Worm (Caenorhabditis elegans) whole organism, L1 larva: Measurements from ENCODE around the gene Y110A2AL.4.

ENCODE experiments used
- F16B12.6 ChIP-seq: fragments of 150-350 bp; optimal IDR thresholded peaks from 2 replicates; lab custom pipeline; 2014; ENCODE audit warnings: missing biosample characterization, missing genetic modification characterization
- Y116A8C.19 ChIP-seq: sonication (generic microtip); optimal IDR thresholded peaks from 2 replicates; lab custom pipeline; 2016; ENCODE audit warnings: missing compliant biosample characterization, missing genetic modification characterization, borderline replicate concordance
- aha-1 ChIP-seq: fragments of 150-350 bp; optimal IDR thresholded peaks from 2 replicates; lab custom pipeline; 2014; ENCODE audit warnings: missing biosample characterization, missing genetic modification characterization
- ceh-63 ChIP-seq: fragments of 200-800 bp; sonication (Bioruptor generic); optimal IDR thresholded peaks from 2 replicates; lab custom pipeline; 2018; ENCODE audit warnings: mild to moderate bottlenecking, missing genetic modification characterization, missing compliant biosample characterization
- ceh-8 ChIP-seq: fragments of 200-800 bp; sonication (Bioruptor generic); optimal IDR thresholded peaks from 2 replicates; lab custom pipeline; 2018; ENCODE audit warnings: mild to moderate bottlenecking, missing genetic modification characterization, moderate library complexity, missing compliant biosample characterization
- ceh-88 ChIP-seq: fragments of 200-800 bp; sonication (Bioruptor generic); IDR thresholded peaks from 2 replicates; pipeline ENCODE4 v1.3.6; 2022; ENCODE audit warnings: missing genetic modification characterization, missing compliant biosample characterization
- ceh-90 ChIP-seq: sonication (generic microtip); optimal IDR thresholded peaks from 2 replicates; lab custom pipeline; 2016; ENCODE audit warnings: missing genetic modification characterization, missing compliant biosample characterization
- egl-13 ChIP-seq: sonication (generic microtip); optimal IDR thresholded peaks from 2 replicates; lab custom pipeline; 2016; ENCODE audit warnings: missing genotype, missing genetic modification reagents, missing genetic modification characterization, missing compliant biosample characterization
- elt-2 ChIP-seq: sonication (generic microtip); optimal IDR thresholded peaks from 2 replicates; lab custom pipeline; 2016; ENCODE audit warnings: missing genetic modification characterization, mild to moderate bottlenecking, inconsistent platforms, missing compliant biosample characterization, missing genetic modification reagents
- elt-3 ChIP-seq, 6 experiments: fragments of 150-350 bp in 1 of 6; sonication (generic microtip); optimal IDR thresholded peaks; 2 replicates each; lab custom pipeline; 2017 to 2018; ENCODE audit warnings: missing biosample characterization in 6 of 6, missing genetic modification characterization in 6 of 6, inconsistent platforms in 1 of 6
- ets-5 ChIP-seq: fragments of 200-800 bp; sonication (Bioruptor generic); IDR thresholded peaks from 2 replicates; pipeline ENCODE4 v1.3.6; 2022; ENCODE audit warnings: missing genetic modification characterization, missing compliant biosample characterization
- hlh-4 ChIP-seq: sonication (generic microtip); optimal IDR thresholded peaks from 2 replicates; lab custom pipeline; 2016; ENCODE audit warnings: mild to moderate bottlenecking, missing genetic modification characterization, missing compliant biosample characterization
- lin-14 ChIP-seq: fragments of 200-800 bp; sonication (Bioruptor generic); optimal IDR thresholded peaks from 2 replicates; lab custom pipeline; 2018; ENCODE audit warnings: mild to moderate bottlenecking, missing genetic modification characterization, moderate library complexity, missing compliant biosample characterization
- lin-39 ChIP-seq: fragments of 150-350 bp; optimal IDR thresholded peaks from 2 replicates; lab custom pipeline; 2014; ENCODE audit warnings: missing biosample characterization, missing genetic modification reagents, missing genetic modification characterization
- lsy-2 ChIP-seq, 2 experiments: fragments of 150-350 bp; optimal IDR thresholded peaks; 2 replicates each; lab custom pipeline; 2014; ENCODE audit warnings: missing biosample characterization in 2 of 2, missing genetic modification characterization in 2 of 2
- mab-9 ChIP-seq: fragments of 200-800 bp; sonication (Bioruptor generic); IDR thresholded peaks from 2 replicates; pipeline ENCODE4 v1.3.6; 2022; ENCODE audit warnings: missing genetic modification reagents, missing genetic modification characterization, missing compliant biosample characterization
- mdl-1 ChIP-seq, 2 experiments: fragments of 150-350 bp; optimal IDR thresholded peaks; 2 replicates each; lab custom pipeline; 2014 to 2017; ENCODE audit warnings: missing biosample characterization in 2 of 2, missing genetic modification characterization in 2 of 2, inconsistent platforms in 1 of 2
- nhr-19 ChIP-seq: fragments of 200-800 bp; sonication (Bioruptor generic); conservative IDR thresholded peaks from 2 replicates; pipeline ENCODE4 v1.3.6; 2022; ENCODE audit warnings: missing genetic modification characterization, missing compliant biosample characterization
- nhr-20 ChIP-seq: sonication (generic microtip); optimal IDR thresholded peaks from 2 replicates; lab custom pipeline; 2016; ENCODE audit warnings: mild to moderate bottlenecking, missing genetic modification characterization, missing compliant biosample characterization
- nhr-28 ChIP-seq: fragments of 150-350 bp; optimal IDR thresholded peaks from 2 replicates; lab custom pipeline; 2014; ENCODE audit warnings: missing biosample characterization, missing genetic modification characterization
- nhr-47 ChIP-seq: sonication (generic microtip); optimal IDR thresholded peaks from 2 replicates; lab custom pipeline; 2016; ENCODE audit warnings: mild to moderate bottlenecking, missing genetic modification characterization, moderate library complexity, missing compliant biosample characterization
- nhr-71 ChIP-seq: sonication (generic microtip); optimal IDR thresholded peaks from 2 replicates; lab custom pipeline; 2016; ENCODE audit warnings: mild to moderate bottlenecking, missing genetic modification characterization, moderate library complexity, missing compliant biosample characterization
- nhr-76 ChIP-seq: sonication (generic microtip); optimal IDR thresholded peaks from 2 replicates; lab custom pipeline; 2017; ENCODE audit warnings: missing biosample characterization, missing genetic modification characterization
- nhr-84 ChIP-seq: sonication (generic microtip); optimal IDR thresholded peaks from 2 replicates; lab custom pipeline; 2017; ENCODE audit warnings: missing biosample characterization, missing genetic modification characterization
- nhr-85 ChIP-seq: sonication (generic microtip); peaks from one replicate; lab custom pipeline; 2016; ENCODE audit warnings: missing genetic modification characterization, inconsistent platforms, missing compliant biosample characterization
- nhr-90 ChIP-seq: sonication (generic microtip); optimal IDR thresholded peaks from 2 replicates; lab custom pipeline; 2016; ENCODE audit warnings: mild to moderate bottlenecking, missing genetic modification characterization, missing compliant biosample characterization; ENCODE audit not compliant: poor library complexity
- pax-3 ChIP-seq: fragments of 200-800 bp; sonication (Bioruptor generic); optimal IDR thresholded peaks from 2 replicates; lab custom pipeline; 2018; ENCODE audit warnings: mild to moderate bottlenecking, missing genetic modification characterization, moderate library complexity, missing compliant biosample characterization
- sox-4 ChIP-seq: sonication (generic microtip); optimal IDR thresholded peaks from 2 replicates; lab custom pipeline; 2016; ENCODE audit warnings: missing genetic modification characterization, missing compliant biosample characterization
- tbx-2 ChIP-seq: sonication (generic microtip); optimal IDR thresholded peaks from 2 replicates; lab custom pipeline; 2016; ENCODE audit warnings: missing genetic modification characterization, missing compliant biosample characterization
- tlp-1 ChIP-seq: fragments of 150-350 bp; optimal IDR thresholded peaks from 2 replicates; lab custom pipeline; 2014; ENCODE audit warnings: missing biosample characterization, missing genetic modification characterization
- unc-62 ChIP-seq: fragments of 150-350 bp; optimal IDR thresholded peaks from 2 replicates; lab custom pipeline; 2014; ENCODE audit warnings: missing biosample characterization, missing genetic modification reagents, missing genetic modification characterization
- unc-86 ChIP-seq: sonication (generic microtip); optimal IDR thresholded peaks from 2 replicates; lab custom pipeline; 2016; ENCODE audit warnings: missing genetic modification characterization, missing compliant biosample characterization
- unc-98 ChIP-seq: fragments of 200-800 bp; sonication (Bioruptor generic); IDR thresholded peaks from 2 replicates; pipeline ENCODE4 v1.3.6; 2022; ENCODE audit warnings: missing genetic modification characterization, missing compliant biosample characterization
- vab-15 ChIP-seq: sonication (generic microtip); optimal IDR thresholded peaks from 2 replicates; lab custom pipeline; 2017; ENCODE audit warnings: missing genotype, mild to moderate bottlenecking, missing genetic modification characterization, missing compliant biosample characterization
- xbp-1 ChIP-seq: sonication (generic microtip); optimal IDR thresholded peaks from 2 replicates; lab custom pipeline; 2016; ENCODE audit warnings: missing genetic modification characterization, missing compliant biosample characterization
- zip-4 ChIP-seq: fragments of 200-800 bp; sonication (Bioruptor generic); optimal IDR thresholded peaks from 2 replicates; lab custom pipeline; 2018; ENCODE audit warnings: mild to moderate bottlenecking, missing genetic modification characterization, moderate library complexity, missing compliant biosample characterization
- ztf-11 ChIP-seq, 2 experiments: sonication (generic microtip); optimal IDR thresholded peaks; 2 replicates each; lab custom pipeline; 2016 to 2017; ENCODE audit warnings: missing genetic modification characterization in 2 of 2, missing biosample characterization in 1 of 2, missing compliant biosample characterization in 1 of 2
- ztf-4 ChIP-seq: fragments of 150-350 bp; optimal IDR thresholded peaks from 2 replicates; lab custom pipeline; 2014; ENCODE audit warnings: missing biosample characterization, missing genetic modification characterization

Gene Y110A2AL.4

ce11 chrII:2836853-2837252, 2.3 kb upstream of the Y110A2AL.4 start, which contains the start of gene K12H6.7:
TSS of gene K12H6.7 (minus strand) at chrII:2836953.
- no peak for TF ChIP-seq lin-39 (tag; lab: Kevin White, UChicago)
- TF ChIP-seq zip-4 (GFP tag; lab: Kevin White, UChicago), result no peak
- no peak for TF ChIP-seq ets-5 (GFP tag; lab: Robert Waterston, UW)
- no peak for TF ChIP-seq nhr-71
- TF ChIP-seq F16B12.6 (tag; lab: Kevin White, UChicago), result no peak
- no peak for TF ChIP-seq nhr-28 (tag; lab: Kevin White, UChicago)
- TF ChIP-seq nhr-47 (tag; lab: Kevin White, UChicago), result no peak
- no peak for TF ChIP-seq elt-2 (tag; lab: Kevin White, UChicago)
- TF ChIP-seq hlh-4, result no peak
- no peak for TF ChIP-seq nhr-84 (tag; lab: Kevin White, UChicago)
- TF ChIP-seq, all 84 proteins: peak for 0

- TF ChIP-seq unc-98, result no peak
- TF ChIP-seq nhr-20 (tag; lab: Kevin White, UChicago), result no peak
- no peak for TF ChIP-seq nhr-85 (tag; lab: Kevin White, UChicago)
- no peak for TF ChIP-seq lin-14 (GFP tag; lab: Kevin White, UChicago)
- TF ChIP-seq nhr-76 (tag; lab: Kevin White, UChicago), result no peak
- TF ChIP-seq vab-15 (tag; lab: Kevin White, UChicago), result no peak
- TF ChIP-seq lin-39 (tag; lab: Kevin White, UChicago), result no peak
- no peak for TF ChIP-seq zip-4 (GFP tag; lab: Kevin White, UChicago)
- no peak for TF ChIP-seq pax-3 (tag; lab: Kevin White, UChicago)
- TF ChIP-seq unc-62 (GFP tag; lab: Kevin White, UChicago), result no peak
- TF ChIP-seq Y116A8C.19, result no peak
- no peak for TF ChIP-seq ceh-88 (GFP tag; lab: Robert Waterston, UW)
- TF ChIP-seq tlp-1 (tag; lab: Kevin White, UChicago), result no peak
- TF ChIP-seq sox-4 (tag; lab: Kevin White, UChicago), result no peak
- TF ChIP-seq egl-13 (tag; lab: Kevin White, UChicago), result no peak
Measured at ce11 chrII:2841529-2841928, 2.4 kb downstream of the Y110A2AL.4 start, which contains the start of gene Y110A2AL.6. TSS of gene Y110A2AL.6 (minus strand) at chrII:2841629.

- TF ChIP-seq lin-39 (tag; lab: Kevin White, UChicago), result no peak
- TF ChIP-seq tbx-2, result no peak
- TF ChIP-seq ceh-90 (tag; lab: Kevin White, UChicago), result no peak
- TF ChIP-seq xbp-1 (tag; lab: Kevin White, UChicago), result no peak
- no peak for TF ChIP-seq ztf-11 (tag; optimal IDR thresholded peaks at IDR 0.05; lab: Kevin White, UChicago)
- TF ChIP-seq nhr-19 (GFP tag; lab: Robert Waterston, UW), result no peak
- TF ChIP-seq ceh-8 (GFP tag; lab: Kevin White, UChicago), result no peak
- TF ChIP-seq ztf-4 (tag; lab: Kevin White, UChicago), result no peak
- no peak for TF ChIP-seq ceh-63
- no peak for TF ChIP-seq unc-86 (tag; lab: Kevin White, UChicago)
- TF ChIP-seq lsy-2 (tag; optimal IDR thresholded peaks at IDR 0.05; lab: Kevin White, UChicago), result no peak
- TF ChIP-seq mdl-1 (tag; optimal IDR thresholded peaks at IDR 0.05; lab: Kevin White, UChicago), result no peak
- no peak for TF ChIP-seq mab-9 (GFP tag; lab: Robert Waterston, UW)
- no peak for TF ChIP-seq elt-3 (tag; optimal IDR thresholded peaks at IDR 0.05; lab: Kevin White, UChicago)
- TF ChIP-seq aha-1 (tag; lab: Kevin White, UChicago), result no peak
- TF ChIP-seq unc-62 (GFP tag; lab: Kevin White, UChicago), result no peak
- no peak for TF ChIP-seq nhr-90 (tag; lab: Kevin White, UChicago)
- TF ChIP-seq zip-4 (GFP tag; lab: Kevin White, UChicago), result no peak
Measured at ce11 chrII:2843088-2843487, 4.0 kb downstream of the Y110A2AL.4 start, which contains the start of gene Y110A2AL.7. TSS of gene Y110A2AL.7 (minus strand) at chrII:2843188.
